Worm (Caenorhabditis elegans) whole organism, young adult: ENCODE results near the gene cyc-2.2.

ENCODE experiments used
- B0019.2 ChIP-seq: fragments of 200-800 bp; sonication (Bioruptor generic); conservative IDR thresholded peaks from 2 replicates; pipeline ENCODE4 v1.3.6; 2022; ENCODE audit warnings: missing genetic modification reagents, missing genetic modification characterization, missing compliant biosample characterization
- B0336.3 ChIP-seq: fragments of 200-800 bp; sonication (Bioruptor generic); IDR thresholded peaks from 2 replicates; pipeline ENCODE4 v1.3.6; 2022; ENCODE audit warnings: missing genetic modification characterization, missing compliant biosample characterization
- C17E4.6 ChIP-seq: fragments of 200-800 bp; sonication (Bioruptor generic); IDR thresholded peaks from 2 replicates; pipeline ENCODE4 v1.3.6; 2022; ENCODE audit warnings: missing genetic modification reagents, missing genetic modification characterization, missing compliant biosample characterization
- F49E8.2 ChIP-seq: sonication (generic microtip); optimal IDR thresholded peaks from 3 replicates; lab custom pipeline; 2017; ENCODE audit warnings: missing genetic modification characterization, mild to moderate bottlenecking, missing compliant biosample characterization, antibody characterized with exemption, moderate library complexity; ENCODE audit not compliant: insufficient read depth
- F52B5.7 ChIP-seq: sonication (generic microtip); optimal IDR thresholded peaks from 2 replicates; lab custom pipeline; 2016; ENCODE audit warnings: mild to moderate bottlenecking, missing genetic modification characterization, missing compliant biosample characterization
- T07F8.4 ChIP-seq: sonication (generic microtip); optimal IDR thresholded peaks from 2 replicates; lab custom pipeline; 2016; ENCODE audit warnings: mild to moderate bottlenecking, missing genetic modification characterization, moderate library complexity, missing compliant biosample characterization
- T26A5.8 ChIP-seq: sonication (generic microtip); optimal IDR thresholded peaks from 2 replicates; lab custom pipeline; 2016; ENCODE audit warnings: missing genetic modification characterization, missing compliant biosample characterization
- Y56A3A.18 ChIP-seq: fragments of 200-800 bp; sonication (Bioruptor generic); IDR thresholded peaks from 2 replicates; pipeline ENCODE4 v1.3.6; 2022; ENCODE audit warnings: missing genetic modification reagents, missing genetic modification characterization, missing compliant biosample characterization
- Y67H2A.10 ChIP-seq: fragments of 200-800 bp; sonication (Bioruptor generic); conservative IDR thresholded peaks from 2 replicates; pipeline ENCODE4 v1.3.6; 2022; ENCODE audit warnings: missing genetic modification reagents, missing genetic modification characterization, missing compliant biosample characterization
- Y79H2A.3 ChIP-seq: fragments of 200-800 bp; sonication (Bioruptor generic); conservative IDR thresholded peaks from 2 replicates; pipeline ENCODE4 v1.3.6; 2022; ENCODE audit warnings: missing genetic modification reagents, missing genetic modification characterization, missing compliant biosample characterization
- Y95B8A.8 ChIP-seq: fragments of 200-800 bp; sonication (Bioruptor generic); IDR thresholded peaks from 2 replicates; pipeline ENCODE4 v1.3.6; 2022; ENCODE audit warnings: missing genetic modification reagents, missing genetic modification characterization, missing compliant biosample characterization
- ZK185.1 ChIP-seq: sonication (generic microtip); optimal IDR thresholded peaks from 2 replicates; lab custom pipeline; 2016; ENCODE audit warnings: mild to moderate bottlenecking, missing genetic modification characterization, missing compliant biosample characterization; ENCODE audit not compliant: poor library complexity, severe bottlenecking
- athp-1 ChIP-seq: sonication (generic microtip); optimal IDR thresholded peaks from 2 replicates; lab custom pipeline; 2017; ENCODE audit warnings: mild to moderate bottlenecking, missing genetic modification characterization, missing compliant biosample characterization
- attf-5 ChIP-seq: fragments of 200-800 bp; sonication (Bioruptor generic); optimal IDR thresholded peaks from 2 replicates; lab custom pipeline; 2018; ENCODE audit warnings: mild to moderate bottlenecking, missing genetic modification characterization, missing compliant biosample characterization
- bed-1 ChIP-seq: fragments of 200-800 bp; sonication (Bioruptor generic); IDR thresholded peaks from 2 replicates; pipeline ENCODE4 v1.3.6; 2022; ENCODE audit warnings: missing genetic modification reagents, missing genetic modification characterization, missing compliant biosample characterization
- bed-2 ChIP-seq: fragments of 200-800 bp; sonication (Bioruptor generic); IDR thresholded peaks from 2 replicates; pipeline ENCODE4 v1.3.6; 2022; ENCODE audit warnings: missing genetic modification reagents, missing genetic modification characterization, missing compliant biosample characterization
- ccch-3 ChIP-seq: fragments of 200-800 bp; sonication (Bioruptor generic); optimal IDR thresholded peaks from 2 replicates; lab custom pipeline; 2018; ENCODE audit warnings: mild to moderate bottlenecking, missing genetic modification characterization, missing compliant biosample characterization
- ceh-79 ChIP-seq: sonication (generic microtip); optimal IDR thresholded peaks from 2 replicates; lab custom pipeline; 2017; ENCODE audit warnings: mild to moderate bottlenecking, missing genetic modification characterization, missing compliant biosample characterization
- chd-7 ChIP-seq: sonication (generic microtip); optimal IDR thresholded peaks from 2 replicates; lab custom pipeline; 2016; ENCODE audit warnings: mild to moderate bottlenecking, missing genetic modification characterization, moderate library complexity, missing compliant biosample characterization
- die-1 ChIP-seq: sonication (generic microtip); optimal IDR thresholded peaks from 2 replicates; lab custom pipeline; 2016; ENCODE audit warnings: missing genotype, mild to moderate bottlenecking, missing genetic modification characterization, missing compliant biosample characterization
- efl-1 ChIP-seq: fragments of 150-350 bp; optimal IDR thresholded peaks from 2 replicates; lab custom pipeline; 2014; ENCODE audit warnings: missing biosample characterization, missing genetic modification reagents, missing genetic modification characterization
- egl-44 ChIP-seq: fragments of 200-800 bp; sonication (Bioruptor generic); IDR thresholded peaks from 2 replicates; pipeline ENCODE4 v1.3.6; 2022; ENCODE audit warnings: missing genetic modification reagents, missing genetic modification characterization, missing compliant biosample characterization
- ets-4 ChIP-seq: fragments of 200-800 bp; sonication (Bioruptor generic); optimal IDR thresholded peaks from 2 replicates; lab custom pipeline; 2018; ENCODE audit warnings: mild to moderate bottlenecking, missing genetic modification characterization, missing compliant biosample characterization
- gei-17 ChIP-seq: fragments of 200-800 bp; sonication (Bioruptor generic); optimal IDR thresholded peaks from 2 replicates; lab custom pipeline; 2018; ENCODE audit warnings: mild to moderate bottlenecking, missing genetic modification characterization, missing compliant biosample characterization
- him-1 ChIP-seq: sonication (generic microtip); optimal IDR thresholded peaks from 2 replicates; lab custom pipeline; 2016; ENCODE audit warnings: missing genotype, missing genetic modification reagents, missing genetic modification characterization, missing compliant biosample characterization
- hlh-12 ChIP-seq: sonication (generic microtip); optimal IDR thresholded peaks from 2 replicates; lab custom pipeline; 2016; ENCODE audit warnings: missing genetic modification characterization, missing compliant biosample characterization
- hsf-1 ChIP-seq: fragments of 200-800 bp; sonication (Bioruptor generic); IDR thresholded peaks from 2 replicates; pipeline ENCODE4 v1.3.6; 2022; ENCODE audit warnings: missing genetic modification reagents, missing genetic modification characterization, missing compliant biosample characterization
- let-526 ChIP-seq: fragments of 200-800 bp; sonication (Bioruptor generic); IDR thresholded peaks from 2 replicates; pipeline ENCODE4 v1.3.6; 2022; ENCODE audit warnings: missing genetic modification reagents, missing genetic modification characterization, missing compliant biosample characterization
- let-607 ChIP-seq, 2 experiments: fragments of 200-800 bp in 1 of 2; sonication (Bioruptor generic) in 1 of 2; sonication (generic microtip) in 1 of 2; optimal IDR thresholded peaks; 2 replicates each; lab custom pipeline; 2016 to 2018; ENCODE audit warnings: mild to moderate bottlenecking in 2 of 2, missing compliant biosample characterization in 2 of 2, missing genetic modification characterization in 2 of 2, moderate library complexity in 2 of 2, missing genotype in 1 of 2
- lin-40 ChIP-seq: sonication (generic microtip); optimal IDR thresholded peaks from 2 replicates; lab custom pipeline; 2016; ENCODE audit warnings: missing genetic modification characterization, mild to moderate bottlenecking, missing compliant biosample characterization, missing genotype, missing genetic modification reagents
- lin-54 ChIP-seq: fragments of 200-800 bp; sonication (Bioruptor generic); optimal IDR thresholded peaks from 2 replicates; lab custom pipeline; 2018; ENCODE audit warnings: mild to moderate bottlenecking, missing genetic modification characterization, missing compliant biosample characterization
- lsl-1 ChIP-seq: fragments of 200-800 bp; sonication (Bioruptor generic); optimal IDR thresholded peaks from 2 replicates; lab custom pipeline; 2018; ENCODE audit warnings: mild to moderate bottlenecking, missing genetic modification characterization, moderate library complexity, missing compliant biosample characterization
- lsy-27 ChIP-seq: sonication (generic microtip); optimal IDR thresholded peaks from 2 replicates; lab custom pipeline; 2017; ENCODE audit warnings: missing genetic modification characterization, mild to moderate bottlenecking, missing compliant biosample characterization, antibody characterized with exemption, missing genotype, borderline replicate concordance; ENCODE audit not compliant: insufficient read depth
- mxl-1 ChIP-seq: sonication (generic microtip); optimal IDR thresholded peaks from 2 replicates; lab custom pipeline; 2016; ENCODE audit warnings: missing genetic modification characterization, missing compliant biosample characterization
- nhr-179 ChIP-seq: sonication (generic microtip); optimal IDR thresholded peaks from 2 replicates; lab custom pipeline; 2016; ENCODE audit warnings: mild to moderate bottlenecking, missing genetic modification characterization, missing compliant biosample characterization
- nhr-27 ChIP-seq: fragments of 200-800 bp; sonication (Bioruptor generic); optimal IDR thresholded peaks from 2 replicates; lab custom pipeline; 2018; ENCODE audit warnings: mild to moderate bottlenecking, missing genetic modification characterization, moderate library complexity, missing compliant biosample characterization
- nhr-80 ChIP-seq: sonication (generic microtip); optimal IDR thresholded peaks from 2 replicates; lab custom pipeline; 2016; ENCODE audit warnings: missing genetic modification characterization, missing compliant biosample characterization
- snpc-1.1 ChIP-seq: sonication (generic microtip); optimal IDR thresholded peaks from 2 replicates; lab custom pipeline; 2017; ENCODE audit warnings: missing genetic modification characterization, mild to moderate bottlenecking, missing compliant biosample characterization, antibody characterized with exemption, moderate library complexity, missing genotype, missing genetic modification reagents; ENCODE audit not compliant: insufficient read depth
- snpc-3.4 ChIP-seq: sonication (generic microtip); optimal IDR thresholded peaks from 2 replicates; lab custom pipeline; 2017; ENCODE audit warnings: missing genetic modification characterization, mild to moderate bottlenecking, missing compliant biosample characterization, antibody characterized with exemption, moderate library complexity, missing genotype, missing genetic modification reagents
- somi-1 ChIP-seq: fragments of 200-800 bp; sonication (Bioruptor generic); optimal IDR thresholded peaks from 2 replicates; lab custom pipeline; 2018; ENCODE audit warnings: mild to moderate bottlenecking, missing genetic modification characterization, missing compliant biosample characterization
- tlf-1 ChIP-seq: fragments of 200-800 bp; sonication (Bioruptor generic); optimal IDR thresholded peaks from 2 replicates; lab custom pipeline; 2018; ENCODE audit warnings: mild to moderate bottlenecking, missing genetic modification characterization, missing compliant biosample characterization
- unc-62 ChIP-seq: fragments of 150-350 bp; optimal IDR thresholded peaks from 2 replicates; lab custom pipeline; 2014; ENCODE audit warnings: missing biosample characterization, missing genetic modification reagents, missing genetic modification characterization
- ztf-18 ChIP-seq: sonication (generic microtip); optimal IDR thresholded peaks from 2 replicates; lab custom pipeline; 2016; ENCODE audit warnings: missing genotype, mild to moderate bottlenecking, missing genetic modification characterization, missing compliant biosample characterization
- ztf-22 ChIP-seq: fragments of 200-800 bp; sonication (Bioruptor generic); optimal IDR thresholded peaks from 2 replicates; lab custom pipeline; 2018; ENCODE audit warnings: mild to moderate bottlenecking, missing genetic modification characterization, moderate library complexity, missing compliant biosample characterization
- ztf-26 ChIP-seq: sonication (generic microtip); optimal IDR thresholded peaks from 2 replicates; lab custom pipeline; 2017; ENCODE audit warnings: missing genetic modification characterization, missing compliant biosample characterization

cyc-2.2 gene

DNA sequence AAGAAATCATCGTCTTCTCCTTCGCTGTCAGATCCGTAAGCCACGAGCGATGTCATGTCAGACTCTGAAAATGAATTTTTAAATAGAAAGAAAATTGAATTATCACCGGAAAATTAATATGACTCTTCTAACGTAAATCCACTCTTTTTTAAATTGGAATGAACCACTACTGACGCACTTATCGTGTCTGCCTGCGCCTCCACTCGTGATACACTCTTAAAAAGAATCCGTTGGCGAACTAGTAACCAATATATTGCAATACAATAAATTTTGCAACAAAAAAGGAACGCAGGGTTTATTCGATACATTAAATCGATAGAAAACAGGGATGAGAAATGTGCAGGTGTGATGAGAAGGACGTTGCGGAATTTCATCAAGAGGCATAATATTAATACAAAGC, 47.4 kb upstream of the cyc-2.2 start, which contains the start of gene ccch-3 (continued):
- TF ChIP-seq somi-1 (peak; percentile 42), nhr-27 (tag; lab: Kevin White, UChicago) (no peak), nhr-179 (tag; lab: Kevin White, UChicago) (no peak), athp-1 (tag; lab: Kevin White, UChicago) (peak; percentile 32), nhr-80 (tag; lab: Kevin White, UChicago) (peak; percentile 53), lsl-1 (GFP tag; lab: Kevin White, UChicago) (peak; percentile 52), hsf-1 (GFP tag; lab: Robert Waterston, UW) (peak; percentile 60; the same call in 1 of the 2 replicates), tlf-1 (GFP tag; lab: Kevin White, UChicago) (peak; percentile 59), ceh-79 (tag; lab: Kevin White, UChicago) (no peak), him-1 (tag; lab: Kevin White, UChicago) (peak; percentile 31), chd-7 (tag; lab: Kevin White, UChicago) (peak; percentile 51), hlh-12 (no peak), egl-44 (GFP tag; lab: Robert Waterston, UW) (peak; percentile 47; the same call in 1 of the 2 replicates), unc-62 (no peak), bed-2 (GFP tag; lab: Robert Waterston, UW) (no peak), ztf-26 (tag; lab: Kevin White, UChicago) (no peak), let-607 (tag; optimal IDR thresholded peaks at IDR 0.05; lab: Kevin White, UChicago) (peak; percentile 7 to 12), gei-17 (GFP tag; lab: Kevin White, UChicago) (no peak), efl-1 (no peak), T07F8.4 (tag; lab: Kevin White, UChicago) (no peak), F49E8.2 (peak; percentile 20), lin-54 (GFP tag; lab: Kevin White, UChicago) (peak; percentile 83), B0336.3 (peak; percentile 90)

DNA sequence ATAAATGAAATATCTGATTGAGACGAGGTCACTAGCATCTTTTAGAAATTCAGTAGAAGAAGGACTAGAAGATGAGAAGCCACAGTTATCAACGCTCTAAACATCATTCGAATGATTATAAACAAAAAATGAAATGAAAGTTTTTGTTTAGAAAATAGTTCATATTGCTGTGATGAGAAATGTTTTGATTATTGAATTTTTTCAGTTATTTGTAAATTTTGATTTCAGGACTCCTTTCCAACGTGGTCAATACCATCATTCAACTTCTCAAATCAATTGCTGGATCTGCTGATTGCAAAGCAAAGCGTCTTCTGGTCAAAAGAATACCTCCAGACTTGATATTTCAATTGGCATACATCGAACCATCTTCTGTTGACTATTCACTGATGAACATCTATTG, 46.1 kb upstream of the cyc-2.2 start, which contains the start of gene W05B10.6:
Gene W05B10.6, minus strand, starts transcription at position 101 of the 400 bp plus-strand sequence.
- TF ChIP-seq attf-5 (GFP tag; lab: Kevin White, UChicago) (no peak), F52B5.7 (no peak), ztf-22 (GFP tag; lab: Kevin White, UChicago) (no peak), ztf-18 (no peak)

DNA sequence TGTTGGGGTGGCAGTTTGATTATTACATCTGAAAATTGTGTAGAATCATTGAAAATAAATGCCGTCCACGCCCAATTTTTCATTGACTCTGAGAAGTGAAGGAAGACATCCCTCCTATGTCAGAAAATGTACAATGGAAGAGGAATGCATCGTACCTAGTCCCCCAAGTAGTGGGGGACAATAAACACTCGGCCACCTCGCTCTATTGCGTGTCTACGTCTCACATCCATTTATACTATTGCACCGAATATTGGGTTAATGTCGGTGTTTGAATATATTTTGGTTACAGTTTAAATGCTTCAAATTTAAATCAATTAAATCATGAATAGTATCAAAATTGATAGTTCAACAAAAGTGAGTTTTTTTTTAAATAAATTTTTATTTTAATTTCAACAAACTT, 37.6 kb upstream of the cyc-2.2 start, which contains the start of gene lin-25:
Gene lin-25, plus strand, starts transcription at position 290 of the 400 bp plus-strand sequence.
- TF ChIP-seq ets-4, result no peak
- peak; percentile 53 for TF ChIP-seq nhr-80 (tag; lab: Kevin White, UChicago)
- no peak for TF ChIP-seq die-1
- TF ChIP-seq bed-1 (GFP tag; lab: Robert Waterston, UW), result no peak
- peak; percentile 23 for TF ChIP-seq ZK185.1
- TF ChIP-seq Y95B8A.8 (GFP tag; lab: Robert Waterston, UW), result no peak

DNA sequence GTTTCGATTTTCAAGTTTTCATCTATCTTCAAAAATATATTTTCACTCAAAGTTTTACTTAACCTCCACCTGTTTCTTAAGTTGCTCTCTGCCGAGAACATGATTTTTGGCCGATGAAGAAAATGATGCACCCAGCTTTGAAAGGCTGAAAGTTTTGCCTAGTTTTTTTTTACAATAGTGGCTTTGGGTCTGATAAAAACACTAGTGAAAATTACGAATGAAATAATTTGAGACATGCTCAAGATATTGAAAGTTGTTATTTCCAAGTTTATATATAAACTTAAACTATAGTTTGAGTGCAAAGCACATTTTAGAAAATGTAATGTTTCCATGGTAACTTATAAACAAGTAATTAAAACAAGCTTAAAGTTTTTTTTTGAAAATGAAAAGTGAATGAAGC, 37.2 kb upstream of the cyc-2.2 start, which contains the start of gene gpa-9:
Gene gpa-9, minus strand, starts transcription at position 101 of the 400 bp plus-strand sequence.
- TF ChIP-seq lin-54 (GFP tag; lab: Kevin White, UChicago), result no peak
- TF ChIP-seq lsy-27 (tag; lab: Kevin White, UChicago), result no peak
- no peak for TF ChIP-seq B0019.2 (GFP tag; lab: Robert Waterston, UW)
- no peak for TF ChIP-seq Y95B8A.8 (GFP tag; lab: Robert Waterston, UW)
- TF ChIP-seq snpc-1.1, result no peak
- TF ChIP-seq snpc-3.4 (tag; lab: Kevin White, UChicago), result no peak
- no peak for TF ChIP-seq ets-4
- TF ChIP-seq ccch-3, result no peak
- TF ChIP-seq Y56A3A.18 (GFP tag; lab: Robert Waterston, UW), result no peak
- no peak for TF ChIP-seq lin-40 (tag; lab: Kevin White, UChicago)
- no peak for TF ChIP-seq Y67H2A.10 (GFP tag; lab: Robert Waterston, UW)
- no peak for TF ChIP-seq mxl-1
- TF ChIP-seq let-526 (GFP tag; lab: Robert Waterston, UW), result no peak
- no peak for TF ChIP-seq Y79H2A.3
- TF ChIP-seq T26A5.8 (tag; lab: Kevin White, UChicago), result no peak
- no peak for TF ChIP-seq C17E4.6 (GFP tag; lab: Robert Waterston, UW)
